Worm (Caenorhabditis elegans): ENCODE measurements around the gene F17C8.6.
A peak's percentile ranks its signal among the peaks of the same experiment; 100 is the strongest.

Gene F17C8.6

ce11 chrIII:4703932-4704454 lies 41.8 kb downstream of the F17C8.6 start, which contains the start of the genes clp-2 and mrpl-16:
Gene clp-2, minus strand, starts transcription at chrIII:4704025.
Gene mrpl-16, plus strand, starts transcription at chrIII:4704404.
- no peak for TF ChIP-seq ZK185.1 (tag; optimal IDR thresholded peaks at IDR 0.05; ENCODE audit: poor library complexity, severe bottlenecking)
- no peak for TF ChIP-seq xnd-1 (tag; optimal IDR thresholded peaks at IDR 0.05)
- TF ChIP-seq hmg-1.2 (GFP tag; IDR thresholded peaks at IDR 0.05) = peak; percentile 96
- TF ChIP-seq F33H1.4 (GFP tag; IDR thresholded peaks at IDR 0.05) = peak; percentile 14; the same call in 1 of the 2 replicates
- TF ChIP-seq ztf-26 (tag; optimal IDR thresholded peaks at IDR 0.05) = no peak
- TF ChIP-seq lsl-1 (GFP tag; optimal IDR thresholded peaks at IDR 0.05) = peak; percentile 24
- TF ChIP-seq ceh-40 (GFP tag; IDR thresholded peaks at IDR 0.05) = no peak
- peak; percentile 51; the same call in 1 of the 2 replicates for TF ChIP-seq mcd-1 (GFP tag; IDR thresholded peaks at IDR 0.05)

ce11 chrIII:4699922-4700321 lies 45.9 kb downstream of the F17C8.6 start, which contains the start of gene sel-13:
Gene sel-13, minus strand, starts transcription at chrIII:4700224.
- TF ChIP-seq lir-1 (GFP tag; conservative IDR thresholded peaks at IDR 0.05) (no peak), lin-35 (GFP tag; optimal IDR thresholded peaks at IDR 0.05) (no peak), attf-5 (GFP tag; optimal IDR thresholded peaks at IDR 0.05) (no peak), zim-3 (tag; optimal IDR thresholded peaks at IDR 0.05) (no peak), snpc-4 (GFP tag; optimal IDR thresholded peaks at IDR 0.05) (no peak), snpc-4 (tag; optimal IDR thresholded peaks at IDR 0.05) (no peak), lin-26 (GFP tag; IDR thresholded peaks at IDR 0.05) (no peak), mcd-1 (GFP tag; IDR thresholded peaks at IDR 0.05) (no peak), unc-62 (GFP tag; optimal IDR thresholded peaks at IDR 0.05) (no peak), lin-54 (GFP tag; optimal IDR thresholded peaks at IDR 0.05) (no peak)

ce11 chrIII:4697819-4698218 lies 48.0 kb downstream of the F17C8.6 start, which contains the start of gene dnj-18:
Gene dnj-18, plus strand, starts transcription at chrIII:4698119.
- TF ChIP-seq attf-5 (GFP tag; optimal IDR thresholded peaks at IDR 0.05) = no peak
- no peak for TF ChIP-seq Y53G8AR.9 (GFP tag; conservative IDR thresholded peaks at IDR 0.05)
- TF ChIP-seq egrh-3 (GFP tag; IDR thresholded peaks at IDR 0.05) = no peak
- no peak for TF ChIP-seq Y95B8A.8 (GFP tag; IDR thresholded peaks at IDR 0.05)
- no peak for TF ChIP-seq unc-130 (GFP tag; optimal IDR thresholded peaks at IDR 0.05)
- no peak for TF ChIP-seq ceh-27 (GFP tag; optimal IDR thresholded peaks at IDR 0.05)
- TF ChIP-seq hmg-20 (GFP tag; IDR thresholded peaks at IDR 0.05) = no peak
- no peak for TF ChIP-seq tbp1 (GFP tag; optimal IDR thresholded peaks at IDR 0.05)
- TF ChIP-seq lsy-27 (tag; optimal IDR thresholded peaks at IDR 0.05; ENCODE audit: borderline replicate concordance, insufficient read depth) = no peak
- no peak for TF ChIP-seq F57A8.1 (GFP tag; optimal IDR thresholded peaks at IDR 0.05)
- no peak for TF ChIP-seq F37B4.10 (GFP tag; IDR thresholded peaks at IDR 0.05)
- no peak for TF ChIP-seq ccch-3 (GFP tag; optimal IDR thresholded peaks at IDR 0.05)
- no peak for TF ChIP-seq snpc-1.1 (tag; optimal IDR thresholded peaks at IDR 0.05; ENCODE audit: insufficient read depth)
- no peak for TF ChIP-seq F49E8.2 (tag; optimal IDR thresholded peaks at IDR 0.05; ENCODE audit: insufficient read depth)
- no peak for TF ChIP-seq C06A6.2 (GFP tag; conservative IDR thresholded peaks at IDR 0.05)
- no peak for TF ChIP-seq D2030.7 (GFP tag; IDR thresholded peaks at IDR 0.05)
- no peak for TF ChIP-seq akir-1 (GFP tag; optimal IDR thresholded peaks at IDR 0.05)
- no peak for TF ChIP-seq rpc-1 (optimal IDR thresholded peaks at IDR 0.05)
- no peak for TF ChIP-seq rpc-1 (tag; optimal IDR thresholded peaks at IDR 0.05)
- no peak for TF ChIP-seq Y79H2A.3 (GFP tag; conservative IDR thresholded peaks at IDR 0.05)
- no peak for TF ChIP-seq nhr-120 (GFP tag; IDR thresholded peaks at IDR 0.05)
